Worm (Caenorhabditis elegans) whole organism, L2 larva: Measurements from ENCODE around the gene F47C12.7.

ENCODE experiments used
- alr-1 ChIP-seq: fragments of 150-350 bp; optimal IDR thresholded peaks from 2 replicates; lab custom pipeline; 2014; ENCODE audit warnings: missing biosample characterization, missing genetic modification characterization
- egl-27 ChIP-seq: sonication (generic microtip); optimal IDR thresholded peaks from 3 replicates; lab custom pipeline; 2017; ENCODE audit warnings: missing biosample characterization, missing genetic modification reagents, missing genetic modification characterization
- elt-1 ChIP-seq: fragments of 150-350 bp; optimal IDR thresholded peaks from 2 replicates; lab custom pipeline; 2014; ENCODE audit warnings: missing biosample characterization, missing genetic modification characterization
- mab-5 ChIP-seq: fragments of 150-350 bp; optimal IDR thresholded peaks from 2 replicates; lab custom pipeline; 2014; ENCODE audit warnings: missing biosample characterization, missing genetic modification characterization
- peb-1 ChIP-seq: fragments of 150-350 bp; optimal IDR thresholded peaks from 2 replicates; lab custom pipeline; 2014; ENCODE audit warnings: missing biosample characterization, missing genetic modification characterization
- unc-62 ChIP-seq: fragments of 150-350 bp; optimal IDR thresholded peaks from 2 replicates; lab custom pipeline; 2014; ENCODE audit warnings: missing biosample characterization, missing genetic modification reagents, missing genetic modification characterization

DNA sequence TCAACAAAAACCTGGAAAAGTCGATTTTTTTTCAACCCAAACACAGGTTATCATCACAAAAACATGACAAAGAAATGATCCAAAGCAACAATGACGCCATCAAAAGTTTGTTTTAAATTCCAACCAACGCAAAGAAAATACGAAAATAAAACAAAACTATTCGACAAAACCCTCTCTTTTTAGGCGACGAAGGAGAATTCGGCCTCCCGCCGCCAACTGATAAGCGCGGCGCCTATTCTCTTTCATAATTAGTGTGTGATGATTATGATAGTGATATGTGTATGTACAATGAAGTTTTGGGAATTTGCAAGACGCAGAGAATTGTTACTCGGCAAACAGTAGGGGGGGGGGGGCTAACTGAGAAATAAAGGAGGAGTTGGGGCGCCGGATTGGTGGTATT, 34.0 kb upstream of the F47C12.7 start:
- TF ChIP-seq unc-62 (GFP tag; lab: Kevin White, UChicago) (no peak), peb-1 (tag; lab: Kevin White, UChicago) (no peak), mab-5 (tag; lab: Kevin White, UChicago) (no peak), elt-1 (tag; lab: Kevin White, UChicago) (no peak), egl-27 (tag; lab: Kevin White, UChicago) (no peak), alr-1 (tag; lab: Kevin White, UChicago) (no peak)
